Worm (Caenorhabditis elegans) whole organism, young adult: ENCODE data around the gene ZK1058.3.

ENCODE experiments used
- Y56A3A.18 ChIP-seq: fragments of 200-800 bp; sonication (Bioruptor generic); IDR thresholded peaks from 2 replicates; pipeline ENCODE4 v1.3.6; 2022; ENCODE audit warnings: missing genetic modification reagents, missing genetic modification characterization, missing compliant biosample characterization
- die-1 ChIP-seq: sonication (generic microtip); optimal IDR thresholded peaks from 2 replicates; lab custom pipeline; 2016; ENCODE audit warnings: missing genotype, mild to moderate bottlenecking, missing genetic modification characterization, missing compliant biosample characterization

DNA sequence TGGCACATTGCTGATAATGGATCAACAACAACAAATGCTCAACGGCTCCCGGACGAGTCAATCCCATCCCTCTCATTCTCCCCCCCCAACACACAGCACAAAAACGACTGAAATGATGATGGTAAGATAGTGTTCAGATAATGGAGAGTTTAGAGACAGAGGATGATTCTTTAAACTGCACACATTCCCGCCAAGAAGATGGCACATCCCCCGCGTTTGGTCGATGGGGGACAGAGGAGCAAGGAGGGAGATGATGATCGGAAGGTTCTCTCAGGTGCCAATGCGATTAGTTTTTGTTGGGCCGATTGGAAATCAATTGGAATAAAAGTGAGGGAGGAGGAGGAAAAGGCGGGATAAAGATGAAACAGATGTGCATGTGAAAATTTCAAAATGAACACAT, 8.8 kb downstream of the ZK1058.3 start:
- no peak for TF ChIP-seq Y56A3A.18
- TF ChIP-seq die-1 (tag; lab: Kevin White, UChicago) = no peak
